Fruit fly (Drosophila melanogaster) whole organism, embryonic: ENCODE data around the gene CG15155.

Experiments used
- CG10366 ChIP-seq: fragments of 200-800 bp; sonication (Bioruptor generic); IDR thresholded peaks from 2 replicates; pipeline ENCODE4 v1.3.6; 2022; ENCODE audit warnings: missing biosample characterization, missing genetic modification characterization
- CG11093 ChIP-seq: fragments of 200-800 bp; sonication (Bioruptor generic); IDR thresholded peaks from 3 replicates; pipeline ENCODE4 v1.3.6; 2022; ENCODE audit warnings: missing biosample characterization, missing genetic modification characterization
- CG11247 ChIP-seq: fragments of 200-800 bp; sonication (Bioruptor generic); IDR thresholded peaks from 2 replicates; pipeline ENCODE4 v1.3.6; 2022; ENCODE audit warnings: missing biosample characterization, missing genetic modification characterization
- CG12942 ChIP-seq: fragments of 200-800 bp; sonication (Bioruptor generic); optimal IDR thresholded peaks from 3 replicates; lab custom pipeline; 2016; ENCODE audit warnings: missing biosample characterization, missing genetic modification characterization
- CG13775 ChIP-seq: fragments of 200-800 bp; sonication (Bioruptor generic); optimal IDR thresholded peaks from 3 replicates; lab custom pipeline; 2017; ENCODE audit warnings: missing biosample characterization, mild to moderate bottlenecking, missing genetic modification characterization
- CG14710 ChIP-seq: fragments of 200-800 bp; sonication (Bioruptor generic); optimal IDR thresholded peaks from 3 replicates; lab custom pipeline; 2019; ENCODE audit warnings: missing biosample characterization, mild to moderate bottlenecking, missing genetic modification characterization, moderate library complexity
- CG1529 ChIP-seq: fragments of 200-800 bp; sonication (Bioruptor generic); optimal IDR thresholded peaks from 3 replicates; lab custom pipeline; 2018; ENCODE audit warnings: missing biosample characterization, missing genetic modification characterization
- CG15479 ChIP-seq: fragments of 200-800 bp; sonication (Bioruptor generic); optimal IDR thresholded peaks from 3 replicates; lab custom pipeline; 2019; ENCODE audit warnings: missing biosample characterization, mild to moderate bottlenecking, missing genetic modification characterization, moderate library complexity
- CG2116 ChIP-seq: fragments of 200-800 bp; sonication (Bioruptor generic); optimal IDR thresholded peaks from 3 replicates; lab custom pipeline; 2018; ENCODE audit warnings: missing biosample characterization, mild to moderate bottlenecking, missing genetic modification characterization
- CG34422 ChIP-seq: fragments of 200-800 bp; sonication (Bioruptor generic); IDR thresholded peaks from 3 replicates; pipeline ENCODE4 v1.3.6; 2022; ENCODE audit warnings: missing biosample characterization, missing genetic modification characterization
- CG4360 ChIP-seq: fragments of 200-800 bp; sonication (Bioruptor generic); IDR thresholded peaks from 2 replicates; pipeline ENCODE4 v1.3.6; 2022; ENCODE audit warnings: missing biosample characterization, missing genetic modification characterization
- CG4404 ChIP-seq: fragments of 200-800 bp; sonication (Bioruptor generic); IDR thresholded peaks from 2 replicates; pipeline ENCODE4 v1.3.6; 2022; ENCODE audit warnings: missing biosample characterization, missing genetic modification characterization
- CG4424 ChIP-seq: fragments of 200-800 bp; sonication (Bioruptor generic); optimal IDR thresholded peaks from 3 replicates; lab custom pipeline; 2016; ENCODE audit warnings: missing biosample characterization, missing genetic modification characterization
- CG4617 ChIP-seq: fragments of 200-800 bp; sonication (Bioruptor generic); optimal IDR thresholded peaks from 3 replicates; lab custom pipeline; 2016; ENCODE audit warnings: missing biosample characterization, missing genetic modification characterization, borderline replicate concordance
- CG4854 ChIP-seq: fragments of 200-800 bp; sonication (Bioruptor generic); optimal IDR thresholded peaks from 2 replicates; lab custom pipeline; 2016; ENCODE audit warnings: missing biosample characterization, missing genetic modification characterization, inconsistent platforms
- CG7963 ChIP-seq: fragments of 200-800 bp; sonication (Bioruptor generic); IDR thresholded peaks from 3 replicates; pipeline ENCODE4 v1.3.6; 2022; ENCODE audit warnings: missing biosample characterization, missing genetic modification characterization; ENCODE audit not compliant: partially characterized antibody
- CG7987 ChIP-seq: fragments of 200-800 bp; sonication (Bioruptor generic); optimal IDR thresholded peaks from 2 replicates; lab custom pipeline; 2018; ENCODE audit warnings: missing biosample characterization, mild to moderate bottlenecking, missing genetic modification characterization, moderate library complexity
- CHES-1-like ChIP-seq: fragments of 200-800 bp; sonication (Bioruptor generic); optimal IDR thresholded peaks from 2 replicates; lab custom pipeline; 2016; ENCODE audit warnings: missing biosample characterization, missing genetic modification characterization
- Chrac-16 ChIP-seq: fragments of 200-800 bp; sonication (Bioruptor generic); optimal IDR thresholded peaks from 3 replicates; lab custom pipeline; 2016; ENCODE audit warnings: missing biosample characterization, missing genetic modification characterization
- D ChIP-seq, 2 experiments: fragments of 200-800 bp in 1 of 2; fragments of >200 bp in 1 of 2; sonication (Bioruptor generic) in 1 of 2; optimal IDR thresholded peaks; 2 replicates in 1 of 2; 3 replicates in 1 of 2; lab custom pipeline; 2017; ENCODE audit warnings: mild to moderate bottlenecking in 1 of 2, missing biosample characterization in 1 of 2, missing genetic modification characterization in 1 of 2, missing genetic modification reagents in 1 of 2
- Dfd ChIP-seq, 2 experiments: fragments of >200 bp; optimal IDR thresholded peaks; 2 replicates each; lab custom pipeline; 2017; ENCODE audit warnings: missing biosample characterization in 2 of 2, missing genetic modification characterization in 2 of 2
- Dip2 ChIP-seq: fragments of 200-800 bp; sonication (Bioruptor generic); IDR thresholded peaks from 2 replicates; pipeline ENCODE4 v1.3.6; 2022; ENCODE audit warnings: missing biosample characterization, missing genetic modification characterization
- Hey ChIP-seq: fragments of 200-800 bp; sonication (Bioruptor generic); optimal IDR thresholded peaks from 3 replicates; lab custom pipeline; 2018; ENCODE audit warnings: missing biosample characterization, mild to moderate bottlenecking, missing genetic modification characterization
- HmgZ ChIP-seq: fragments of 200-800 bp; sonication (Bioruptor generic); optimal IDR thresholded peaks from 2 replicates; lab custom pipeline; 2018; ENCODE audit warnings: missing biosample characterization, mild to moderate bottlenecking, missing genetic modification characterization
- Med ChIP-seq: fragments of 200-800 bp; sonication (Bioruptor generic); peaks from one replicate; lab custom pipeline; 2016; ENCODE audit warnings: missing biosample characterization, missing genetic modification characterization, mild to moderate bottlenecking, inconsistent platforms, moderate library complexity
- Mrtf ChIP-seq: fragments of 200-800 bp; sonication (Bioruptor generic); IDR thresholded peaks from 3 replicates; pipeline ENCODE4 v1.3.6; 2022; ENCODE audit warnings: missing biosample characterization, missing genetic modification characterization
- NFAT ChIP-seq: fragments of 200-800 bp; sonication (Bioruptor generic); IDR thresholded peaks from 2 replicates; pipeline ENCODE4 v1.3.6; 2022; ENCODE audit warnings: missing biosample characterization, missing genetic modification characterization
- Nf-YB ChIP-seq: fragments of 200-800 bp; sonication (Bioruptor generic); optimal IDR thresholded peaks from 3 replicates; lab custom pipeline; 2019; ENCODE audit warnings: missing biosample characterization, mild to moderate bottlenecking, missing genetic modification characterization, moderate library complexity
- Ptx1 ChIP-seq: fragments of 200-800 bp; sonication (Bioruptor generic); IDR thresholded peaks from 2 replicates; pipeline ENCODE4 v1.3.6; 2022; ENCODE audit warnings: missing biosample characterization, missing genetic modification characterization
- Ssrp ChIP-seq: fragments of 200-800 bp; sonication (Bioruptor generic); optimal IDR thresholded peaks from 2 replicates; lab custom pipeline; 2018; ENCODE audit warnings: missing biosample characterization, mild to moderate bottlenecking, missing genetic modification characterization, moderate library complexity
- TFAM ChIP-seq: fragments of 200-800 bp; sonication (Bioruptor generic); optimal IDR thresholded peaks from 2 replicates; lab custom pipeline; 2017; ENCODE audit warnings: missing biosample characterization, missing genetic modification characterization, inconsistent platforms
- aop ChIP-seq: fragments of 200-800 bp; sonication (Bioruptor generic); IDR thresholded peaks from 2 replicates; pipeline ENCODE4 v1.3.6; 2022; ENCODE audit warnings: missing biosample characterization, missing genetic modification characterization
- bcd ChIP-seq: fragments of 200-800 bp; sonication (Bioruptor generic); optimal IDR thresholded peaks from 2 replicates; lab custom pipeline; 2017; ENCODE audit warnings: missing biosample characterization, mild to moderate bottlenecking, missing genetic modification characterization
- croc ChIP-seq: fragments of 200-800 bp; sonication (Bioruptor generic); conservative IDR thresholded peaks from 3 replicates; pipeline ENCODE4 v1.3.6; 2022; ENCODE audit warnings: missing biosample characterization, missing genetic modification characterization
- crol ChIP-seq: fragments of 200-800 bp; sonication (Bioruptor generic); IDR thresholded peaks from 2 replicates; pipeline ENCODE4 v1.3.6; 2022; ENCODE audit warnings: missing biosample characterization, missing genetic modification characterization
- dpn ChIP-seq, 2 experiments: fragments of 200-800 bp; sonication (Bioruptor generic); optimal IDR thresholded peaks; 3 replicates each; lab custom pipeline; 2016; ENCODE audit warnings: missing biosample characterization in 2 of 2, missing genetic modification characterization in 2 of 2
- fd3F ChIP-seq: fragments of 200-800 bp; sonication (Bioruptor generic); optimal IDR thresholded peaks from 2 replicates; lab custom pipeline; 2018; ENCODE audit warnings: missing biosample characterization, mild to moderate bottlenecking, missing genetic modification characterization, moderate library complexity
- fru ChIP-seq: fragments of >200 bp; optimal IDR thresholded peaks from 2 replicates; lab custom pipeline; 2017
- fu2 ChIP-seq: fragments of 200-800 bp; sonication (Bioruptor generic); optimal IDR thresholded peaks from 2 replicates; lab custom pipeline; 2016; ENCODE audit warnings: missing biosample characterization, missing genetic modification characterization
- gcm ChIP-seq: fragments of 200-800 bp; sonication (Bioruptor generic); optimal IDR thresholded peaks from 2 replicates; lab custom pipeline; 2019; ENCODE audit warnings: missing biosample characterization, mild to moderate bottlenecking, missing genetic modification characterization, moderate library complexity
- grau ChIP-seq: fragments of 200-800 bp; optimal IDR thresholded peaks from 3 replicates; lab custom pipeline; 2019; ENCODE audit warnings: missing biosample characterization, mild to moderate bottlenecking, missing genetic modification characterization, moderate library complexity
- her ChIP-seq: fragments of 200-800 bp; sonication (Bioruptor generic); optimal IDR thresholded peaks from 2 replicates; lab custom pipeline; 2016; ENCODE audit warnings: missing biosample characterization, missing genetic modification characterization
- hth ChIP-seq: fragments of >200 bp; optimal IDR thresholded peaks from 2 replicates; lab custom pipeline; 2017; ENCODE audit warnings: inconsistent platforms
- ind ChIP-seq: fragments of 200-800 bp; sonication (Bioruptor generic); optimal IDR thresholded peaks from 3 replicates; lab custom pipeline; 2016; ENCODE audit warnings: missing biosample characterization, missing genetic modification characterization
- jumu ChIP-seq: fragments of 200-800 bp; sonication (Bioruptor generic); optimal IDR thresholded peaks from 3 replicates; lab custom pipeline; 2016; ENCODE audit warnings: missing biosample characterization, missing genetic modification characterization
- pb ChIP-seq: fragments of 200-800 bp; sonication (Bioruptor generic); optimal IDR thresholded peaks from 3 replicates; lab custom pipeline; 2016; ENCODE audit warnings: missing biosample characterization, missing genetic modification characterization
- slbo ChIP-seq: fragments of 200-800 bp; sonication (Bioruptor generic); IDR thresholded peaks from 2 replicates; pipeline ENCODE4 v1.3.6; 2022; ENCODE audit warnings: missing biosample characterization, missing genetic modification characterization
- ssp ChIP-seq: fragments of 200-800 bp; sonication (Bioruptor generic); IDR thresholded peaks from 2 replicates; pipeline ENCODE4 v1.3.6; 2022; ENCODE audit warnings: missing biosample characterization, missing genetic modification characterization
- vfl ChIP-seq: fragments of 200-800 bp; sonication (Bioruptor generic); optimal IDR thresholded peaks from 2 replicates; lab custom pipeline; 2016; ENCODE audit warnings: missing biosample characterization, missing genetic modification characterization
- wdn ChIP-seq: fragments of 200-800 bp; sonication (Bioruptor generic); IDR thresholded peaks from 2 replicates; pipeline ENCODE4 v1.3.6; 2022; ENCODE audit warnings: missing biosample characterization, missing genetic modification characterization

The CG15155 gene

dm6 chr2L:18151134-18151825, 3.4 kb upstream of the CG15155 start (continued):
- TF ChIP-seq ind (GFP tag; lab: Kevin White, UChicago): peak; percentile 58
- TF ChIP-seq pb (GFP tag; lab: Kevin White, UChicago): peak; percentile 65
- peak; percentile 20 for TF ChIP-seq CG4854 (GFP tag; lab: Kevin White, UChicago)
- peak; percentile 34 for TF ChIP-seq Ssrp (tag; lab: Kevin White, UChicago)
- peak; percentile 94 for TF ChIP-seq Med (GFP tag; lab: Kevin White, UChicago)
- peak; percentile 65 for TF ChIP-seq fu2 (GFP tag; lab: Kevin White, UChicago)
- TF ChIP-seq jumu (GFP tag; lab: Kevin White, UChicago): peak; percentile 53
- TF ChIP-seq aop: no peak
- TF ChIP-seq Dip2 (GFP tag; lab: Robert Waterston, UW): no peak
- peak; percentile 33 for TF ChIP-seq crol (GFP tag; lab: Robert Waterston, UW)
- no peak for TF ChIP-seq CG14710 (tag; lab: Kevin White, UChicago)
- TF ChIP-seq CG4424 (GFP tag; lab: Kevin White, UChicago): no peak
- peak; percentile 22 for TF ChIP-seq bcd (GFP tag; lab: Kevin White, UChicago)
- no peak for TF ChIP-seq CG4617 (GFP tag; lab: Kevin White, UChicago)
- TF ChIP-seq vfl (GFP tag; lab: Kevin White, UChicago): peak; percentile 50
- no peak for TF ChIP-seq hth (lab: Kevin White, UChicago)
- TF ChIP-seq CG7987 (GFP tag; lab: Kevin White, UChicago): no peak
- no peak for TF ChIP-seq CG2116 (GFP tag; lab: Kevin White, UChicago)
- TF ChIP-seq NFAT: peak; percentile 85
- TF ChIP-seq fd3F (GFP tag; lab: Kevin White, UChicago): peak; percentile 1
- TF ChIP-seq Mrtf (GFP tag; lab: Robert Waterston, UW): peak; percentile 78; the same call in 2 of the 3 replicates
- peak; percentile 72 for TF ChIP-seq CG10366 (GFP tag; lab: Robert Waterston, UW)
- peak; percentile 40 for TF ChIP-seq HmgZ (tag; lab: Kevin White, UChicago)
- TF ChIP-seq Hey (tag; lab: Kevin White, UChicago): peak; percentile 16
- peak; percentile 25 for TF ChIP-seq Chrac-16 (GFP tag; lab: Kevin White, UChicago)
- TF ChIP-seq CG34422: peak; percentile 80
- peak; percentile 46 for TF ChIP-seq Nf-YB (GFP tag; lab: Kevin White, UChicago)
- TF ChIP-seq ssp (GFP tag; lab: Robert Waterston, UW): peak; percentile 50
- TF ChIP-seq dpn (GFP tag; optimal IDR thresholded peaks at IDR 0.05; lab: Kevin White, UChicago): peak; percentile 41 to 65
- TF ChIP-seq CG12942 (GFP tag; lab: Kevin White, UChicago): peak; percentile 4
- TF ChIP-seq CG7963 (GFP tag; lab: Robert Waterston, UW): 0 out of 3 replicates have a peak, but pooled peaks have one; percentile 16
- TF ChIP-seq CG4404: peak; percentile 62
- TF ChIP-seq CG4360 (GFP tag; lab: Robert Waterston, UW): peak; percentile 100
- TF ChIP-seq D (optimal IDR thresholded peaks at IDR 0.05; lab: Kevin White, UChicago): no peak
- peak; percentile 13 for TF ChIP-seq D (GFP tag; optimal IDR thresholded peaks at IDR 0.05; lab: Kevin White, UChicago)
- TF ChIP-seq croc: peak; percentile 19; the same call in 1 of the 3 replicates
- TF ChIP-seq wdn: peak; percentile 59
- no peak for TF ChIP-seq her (GFP tag; lab: Kevin White, UChicago)
- TF ChIP-seq Ptx1: peak; percentile 67
- TF ChIP-seq TFAM (GFP tag; lab: Kevin White, UChicago): no peak
- peak; percentile 85 for TF ChIP-seq slbo (GFP tag; lab: Robert Waterston, UW)
- no peak for TF ChIP-seq Dfd (GFP tag; optimal IDR thresholded peaks at IDR 0.05; lab: Kevin White, UChicago)
- TF ChIP-seq CG1529 (GFP tag; lab: Kevin White, UChicago): no peak
- TF ChIP-seq fru: no peak
- TF ChIP-seq grau (tag; lab: Kevin White, UChicago): peak; percentile 96
- TF ChIP-seq gcm (GFP tag; lab: Kevin White, UChicago): peak; percentile 47
- TF ChIP-seq CG11247 (GFP tag; lab: Robert Waterston, UW): peak; percentile 69; the same call in 1 of the 2 replicates
- TF ChIP-seq CG13775 (GFP tag; lab: Kevin White, UChicago): peak; percentile 9
- peak; percentile 81 for TF ChIP-seq CG15479 (GFP tag; lab: Kevin White, UChicago)
- TF ChIP-seq CHES-1-like (GFP tag; lab: Kevin White, UChicago): peak; percentile 66
- 0 out of 3 replicates have a peak, but pooled peaks have one; percentile 54 for TF ChIP-seq CG11093 (GFP tag; lab: Robert Waterston, UW)
